Fruit fly (Drosophila melanogaster) whole organism, embryonic: ENCODE measurements around the gene anox.

ENCODE experiments used
- Aef1 ChIP-seq: fragments of 200-800 bp; sonication (Bioruptor generic); IDR thresholded peaks from 3 replicates; pipeline ENCODE4 v1.3.6; 2022; ENCODE audit warnings: missing biosample characterization, missing genetic modification characterization
- CG10366 ChIP-seq: fragments of 200-800 bp; sonication (Bioruptor generic); IDR thresholded peaks from 2 replicates; pipeline ENCODE4 v1.3.6; 2022; ENCODE audit warnings: missing biosample characterization, missing genetic modification characterization
- CG11560 ChIP-seq: fragments of 200-800 bp; sonication (Bioruptor generic); IDR thresholded peaks from 3 replicates; pipeline ENCODE4 v1.3.6; 2022; ENCODE audit warnings: missing biosample characterization, missing genetic modification characterization
- CG11723 ChIP-seq: fragments of 200-800 bp; sonication (Bioruptor generic); optimal IDR thresholded peaks from 2 replicates; lab custom pipeline; 2017; ENCODE audit warnings: missing biosample characterization, mild to moderate bottlenecking, missing genetic modification characterization
- CG12391 ChIP-seq: fragments of 200-800 bp; sonication (Bioruptor generic); optimal IDR thresholded peaks from 3 replicates; lab custom pipeline; 2018; ENCODE audit warnings: missing biosample characterization, mild to moderate bottlenecking, missing genetic modification characterization, moderate library complexity
- CG13287 ChIP-seq: fragments of 200-800 bp; sonication (Bioruptor generic); IDR thresholded peaks from 2 replicates; pipeline ENCODE4 v1.3.6; 2022; ENCODE audit warnings: missing biosample characterization, missing genetic modification characterization; ENCODE audit not compliant: partially characterized antibody
- CG14965 ChIP-seq: fragments of 200-800 bp; sonication (Bioruptor generic); optimal IDR thresholded peaks from 2 replicates; lab custom pipeline; 2016; ENCODE audit warnings: missing biosample characterization, missing genetic modification characterization, borderline replicate concordance
- CG15011 ChIP-seq: fragments of 200-800 bp; sonication (Bioruptor generic); optimal IDR thresholded peaks from 3 replicates; lab custom pipeline; 2018; ENCODE audit warnings: missing biosample characterization, mild to moderate bottlenecking, missing genetic modification characterization
- CG15696 ChIP-seq: fragments of 200-800 bp; sonication (Bioruptor generic); optimal IDR thresholded peaks from 2 replicates; lab custom pipeline; 2019; ENCODE audit warnings: missing biosample characterization, mild to moderate bottlenecking, missing genetic modification characterization, moderate library complexity
- CG17829 ChIP-seq: fragments of 200-800 bp; optimal IDR thresholded peaks from 2 replicates; lab custom pipeline; 2019; ENCODE audit warnings: missing biosample characterization, mild to moderate bottlenecking, missing genetic modification characterization, moderate library complexity
- CG2129 ChIP-seq: fragments of 200-800 bp; sonication (Bioruptor generic); IDR thresholded peaks from 2 replicates; pipeline ENCODE4 v1.3.6; 2022; ENCODE audit warnings: missing biosample characterization, missing genetic modification characterization; ENCODE audit not compliant: partially characterized antibody
- CG2199 ChIP-seq: fragments of 200-800 bp; sonication (Bioruptor generic); IDR thresholded peaks from 3 replicates; pipeline ENCODE4 v1.3.6; 2022; ENCODE audit warnings: missing biosample characterization, missing genetic modification characterization
- CG31388 ChIP-seq: fragments of 200-800 bp; sonication (Bioruptor generic); optimal IDR thresholded peaks from 2 replicates; lab custom pipeline; 2016; ENCODE audit warnings: missing biosample characterization, missing genetic modification characterization
- CG3838 ChIP-seq: fragments of 200-800 bp; sonication (Bioruptor generic); optimal IDR thresholded peaks from 3 replicates; lab custom pipeline; 2016; ENCODE audit warnings: missing biosample characterization, missing genetic modification characterization
- CG4282 ChIP-seq: fragments of 200-800 bp; sonication (Bioruptor generic); optimal IDR thresholded peaks from 2 replicates; lab custom pipeline; 2016; ENCODE audit warnings: missing biosample characterization, missing genetic modification characterization
- CG4404 ChIP-seq: fragments of 200-800 bp; sonication (Bioruptor generic); IDR thresholded peaks from 2 replicates; pipeline ENCODE4 v1.3.6; 2022; ENCODE audit warnings: missing biosample characterization, missing genetic modification characterization
- CG4424 ChIP-seq: fragments of 200-800 bp; sonication (Bioruptor generic); optimal IDR thresholded peaks from 3 replicates; lab custom pipeline; 2016; ENCODE audit warnings: missing biosample characterization, missing genetic modification characterization
- CG4617 ChIP-seq: fragments of 200-800 bp; sonication (Bioruptor generic); optimal IDR thresholded peaks from 3 replicates; lab custom pipeline; 2016; ENCODE audit warnings: missing biosample characterization, missing genetic modification characterization, borderline replicate concordance
- CG7556 ChIP-seq: fragments of 200-800 bp; sonication (Bioruptor generic); optimal IDR thresholded peaks from 2 replicates; lab custom pipeline; 2017; ENCODE audit warnings: missing biosample characterization, mild to moderate bottlenecking, missing genetic modification characterization
- CG8281 ChIP-seq: fragments of 200-800 bp; sonication (Bioruptor generic); optimal IDR thresholded peaks from 2 replicates; lab custom pipeline; 2018; ENCODE audit warnings: missing biosample characterization, mild to moderate bottlenecking, missing genetic modification characterization, moderate library complexity
- CG8478 ChIP-seq: fragments of >200 bp; optimal IDR thresholded peaks from 2 replicates; lab custom pipeline; 2018
- CTCF ChIP-seq: fragments of 200-800 bp; sonication (Bioruptor generic); optimal IDR thresholded peaks from 2 replicates; lab custom pipeline; 2017; ENCODE audit warnings: missing biosample characterization, mild to moderate bottlenecking, missing genetic modification characterization, moderate library complexity
- Camta ChIP-seq: fragments of 200-800 bp; sonication (Bioruptor generic); optimal IDR thresholded peaks from 2 replicates; lab custom pipeline; 2016; ENCODE audit warnings: missing biosample characterization, missing genetic modification characterization
- CrebB ChIP-seq: fragments of 200-800 bp; sonication (Bioruptor generic); optimal IDR thresholded peaks from 3 replicates; lab custom pipeline; 2018; ENCODE audit warnings: missing biosample characterization, mild to moderate bottlenecking, missing genetic modification characterization
- Dip3 ChIP-seq: fragments of 200-800 bp; sonication (Bioruptor generic); optimal IDR thresholded peaks from 3 replicates; lab custom pipeline; 2016; ENCODE audit warnings: missing biosample characterization, missing genetic modification characterization
- E2f1 ChIP-seq: fragments of 200-800 bp; sonication (Bioruptor generic); IDR thresholded peaks from 2 replicates; pipeline ENCODE4 v1.3.6; 2022; ENCODE audit warnings: missing biosample characterization, missing genetic modification characterization
- Eip74EF ChIP-seq, 2 experiments: fragments of 200-800 bp in 1 of 2; fragments of >200 bp in 1 of 2; sonication (Bioruptor generic) in 1 of 2; optimal IDR thresholded peaks; 2 replicates each; lab custom pipeline; 2017 to 2019; ENCODE audit warnings: missing biosample characterization in 2 of 2, missing genetic modification characterization in 2 of 2, mild to moderate bottlenecking in 1 of 2, moderate library complexity in 1 of 2
- HHEX ChIP-seq: fragments of 200-800 bp; sonication (Bioruptor generic); optimal IDR thresholded peaks from 3 replicates; lab custom pipeline; 2017; ENCODE audit warnings: missing biosample characterization, mild to moderate bottlenecking, missing genetic modification characterization, missing genetic modification reagents
- Hr51 ChIP-seq, 2 experiments: fragments of 200-800 bp; sonication (Bioruptor generic); optimal IDR thresholded peaks; 2 replicates in 1 of 2; 3 replicates in 1 of 2; lab custom pipeline; 2016 to 2018; ENCODE audit warnings: missing biosample characterization in 2 of 2, missing genetic modification characterization in 2 of 2, mild to moderate bottlenecking in 1 of 2, moderate library complexity in 1 of 2
- Lim3 ChIP-seq: fragments of 200-800 bp; sonication (Bioruptor generic); IDR thresholded peaks from 2 replicates; pipeline ENCODE4 v1.3.6; 2022; ENCODE audit warnings: missing biosample characterization, missing genetic modification characterization
- Med ChIP-seq: fragments of 200-800 bp; sonication (Bioruptor generic); peaks from one replicate; lab custom pipeline; 2016; ENCODE audit warnings: missing biosample characterization, missing genetic modification characterization, mild to moderate bottlenecking, inconsistent platforms, moderate library complexity
- NfI ChIP-seq: fragments of 200-800 bp; sonication (Bioruptor generic); optimal IDR thresholded peaks from 3 replicates; lab custom pipeline; 2018; ENCODE audit warnings: missing biosample characterization, mild to moderate bottlenecking, missing genetic modification characterization, moderate library complexity
- Rfx ChIP-seq: fragments of 200-800 bp; sonication (Bioruptor generic); IDR thresholded peaks from 2 replicates; pipeline ENCODE4 v1.3.6; 2022; ENCODE audit warnings: missing biosample characterization, missing genetic modification characterization
- Sin3A ChIP-seq: fragments of >200 bp; optimal IDR thresholded peaks from 2 replicates; lab custom pipeline; 2018
- aop ChIP-seq: fragments of 200-800 bp; sonication (Bioruptor generic); IDR thresholded peaks from 2 replicates; pipeline ENCODE4 v1.3.6; 2022; ENCODE audit warnings: missing biosample characterization, missing genetic modification characterization
- ap ChIP-seq: fragments of 200-800 bp; sonication (Bioruptor generic); IDR thresholded peaks from 2 replicates; pipeline ENCODE4 v1.3.6; 2022; ENCODE audit warnings: missing biosample characterization, missing genetic modification characterization
- btn ChIP-seq: fragments of 200-800 bp; sonication (Bioruptor generic); optimal IDR thresholded peaks from 2 replicates; lab custom pipeline; 2016; ENCODE audit warnings: missing biosample characterization, missing genetic modification characterization
- cg ChIP-seq: fragments of 200-800 bp; sonication (Bioruptor generic); optimal IDR thresholded peaks from 3 replicates; lab custom pipeline; 2019; ENCODE audit warnings: missing biosample characterization, mild to moderate bottlenecking, missing genetic modification characterization, moderate library complexity
- chn ChIP-seq: fragments of 200-800 bp; sonication (Bioruptor generic); optimal IDR thresholded peaks from 2 replicates; lab custom pipeline; 2016; ENCODE audit warnings: missing biosample characterization, missing genetic modification characterization
- croc ChIP-seq: fragments of 200-800 bp; sonication (Bioruptor generic); conservative IDR thresholded peaks from 3 replicates; pipeline ENCODE4 v1.3.6; 2022; ENCODE audit warnings: missing biosample characterization, missing genetic modification characterization
- crol ChIP-seq: fragments of 200-800 bp; sonication (Bioruptor generic); IDR thresholded peaks from 2 replicates; pipeline ENCODE4 v1.3.6; 2022; ENCODE audit warnings: missing biosample characterization, missing genetic modification characterization
- en ChIP-seq: fragments of 200-800 bp; sonication (Bioruptor generic); optimal IDR thresholded peaks from 2 replicates; lab custom pipeline; 2016; ENCODE audit warnings: missing biosample characterization, missing genetic modification characterization
- luna ChIP-seq: fragments of 200-800 bp; sonication (Bioruptor generic); optimal IDR thresholded peaks from 2 replicates; lab custom pipeline; 2016; ENCODE audit warnings: missing biosample characterization, missing genetic modification characterization
- pan ChIP-seq, 4 experiments: fragments of >200 bp in 3 of 4; fragments of 200-800 bp in 1 of 4; sonication (Bioruptor generic) in 1 of 4; optimal IDR thresholded peaks in 3 of 4; IDR thresholded peaks in 1 of 4; 2 replicates each; pipeline versions ENCODE4 v1.3.6 to Lab custom; 2017 to 2022; ENCODE audit warnings: missing biosample characterization in 2 of 4, missing genetic modification characterization in 2 of 4, mixed read lengths in 1 of 4
- peb ChIP-seq: fragments of 200-800 bp; sonication (Bioruptor generic); IDR thresholded peaks from 2 replicates; pipeline ENCODE4 v1.3.6; 2022; ENCODE audit warnings: missing biosample characterization, missing genetic modification characterization
- pum ChIP-seq: fragments of 200-800 bp; sonication (Bioruptor generic); optimal IDR thresholded peaks from 2 replicates; lab custom pipeline; 2016; ENCODE audit warnings: missing biosample characterization, missing genetic modification characterization
- row ChIP-seq: fragments of 200-800 bp; sonication (Bioruptor generic); IDR thresholded peaks from 3 replicates; pipeline ENCODE4 v1.3.6; 2022; ENCODE audit warnings: missing biosample characterization, missing genetic modification characterization
- sens ChIP-seq: fragments of 200-800 bp; sonication (Bioruptor generic); peaks from one replicate; lab custom pipeline; 2016; ENCODE audit warnings: missing biosample characterization, missing genetic modification characterization
- sna ChIP-seq: fragments of 200-800 bp; sonication (Bioruptor generic); IDR thresholded peaks from 2 replicates; pipeline ENCODE4 v1.3.6; 2022; ENCODE audit warnings: missing biosample characterization, missing genetic modification characterization; ENCODE audit not compliant: partially characterized antibody
- toy ChIP-seq: fragments of 200-800 bp; sonication (Bioruptor generic); IDR thresholded peaks from 2 replicates; pipeline ENCODE4 v1.3.6; 2022; ENCODE audit warnings: missing biosample characterization, missing genetic modification characterization
- trh ChIP-seq: fragments of 200-800 bp; sonication (Bioruptor generic); optimal IDR thresholded peaks from 2 replicates; lab custom pipeline; 2016; ENCODE audit warnings: missing biosample characterization, missing genetic modification characterization

anox gene

dm6 chrX:21357810-21358671 is 38.9 kb upstream of the anox start, which contains the start of gene Septin1 (continued):
- TF ChIP-seq CG4424 (no peak), Camta (GFP tag; lab: Kevin White, UChicago) (no peak), btn (GFP tag; lab: Kevin White, UChicago) (no peak), E2f1 (GFP tag; lab: Robert Waterston, UW) (no peak), Sin3A (peak; percentile 14), CG7556 (GFP tag; lab: Kevin White, UChicago) (no peak), CG4404 (GFP tag; lab: Robert Waterston, UW) (no peak), chn (GFP tag; lab: Kevin White, UChicago) (no peak), CG11723 (GFP tag; lab: Kevin White, UChicago) (no peak), CG8478 (lab: Kevin White, UChicago) (no peak), crol (GFP tag; lab: Robert Waterston, UW) (0 out of 2 replicates have a peak, but pooled peaks have one; percentile 35), CG4617 (GFP tag; lab: Kevin White, UChicago) (peak; percentile 52), CG14965 (GFP tag; lab: Kevin White, UChicago) (no peak), toy (GFP tag; lab: Robert Waterston, UW) (no peak), CG2129 (no peak), pan (optimal IDR thresholded peaks at IDR 0.05; lab: Kevin White, UChicago) (no peak), pan (GFP tag; optimal IDR thresholded peaks at IDR 0.05 in 1 of 2, IDR thresholded peaks at IDR 0.05 in 1 of 2) (no peak), CG3838 (GFP tag; lab: Kevin White, UChicago) (no peak), luna (GFP tag; lab: Kevin White, UChicago) (no peak), CG4282 (GFP tag; lab: Kevin White, UChicago) (no peak), CG12391 (tag; lab: Kevin White, UChicago) (no peak), en (GFP tag; lab: Kevin White, UChicago) (no peak), CG13287 (peak; percentile 31; the same call in 1 of the 2 replicates), CG11560 (tag; lab: Robert Waterston, UW) (no peak), CrebB (tag; lab: Kevin White, UChicago) (no peak), CG17829 (tag; lab: Kevin White, UChicago) (no peak), Hr51 (GFP tag; optimal IDR thresholded peaks at IDR 0.05; lab: Kevin White, UChicago) (no peak), trh (GFP tag; lab: Kevin White, UChicago) (no peak), sens (GFP tag; lab: Kevin White, UChicago) (peak; percentile 50), CTCF (GFP tag; lab: Kevin White, UChicago) (peak; percentile 95), ap (GFP tag; lab: Robert Waterston, UW) (no peak), sna (GFP tag; lab: Robert Waterston, UW) (no peak), Lim3 (GFP tag; lab: Robert Waterston, UW) (no peak), CG8281 (tag; lab: Kevin White, UChicago) (no peak), CG31388 (GFP tag; lab: Kevin White, UChicago) (no peak), Rfx (GFP tag; lab: Robert Waterston, UW) (no peak), cg (no peak), Med (GFP tag; lab: Kevin White, UChicago) (peak; percentile 9), Dip3 (no peak), aop (GFP tag; lab: Robert Waterston, UW) (no peak), peb (GFP tag; lab: Robert Waterston, UW) (no peak), croc (GFP tag; lab: Robert Waterston, UW) (no peak), CG15011 (GFP tag; lab: Kevin White, UChicago) (no peak), row (no peak), NfI (GFP tag; lab: Kevin White, UChicago) (no peak), CG15696 (no peak), Eip74EF (GFP tag; optimal IDR thresholded peaks at IDR 0.05; lab: Kevin White, UChicago) (no peak), Aef1 (GFP tag; lab: Robert Waterston, UW) (no peak), HHEX (GFP tag; lab: Kevin White, UChicago) (no peak), CG10366 (GFP tag; lab: Robert Waterston, UW) (no peak), CG2199 (GFP tag; lab: Robert Waterston, UW) (no peak), pum (GFP tag; lab: Kevin White, UChicago) (no peak)
